Worm (Caenorhabditis elegans) whole organism, L2 larva: ENCODE data around the gene moa-1.

Experiments used
- ZK546.5 ChIP-seq: sonication (generic microtip); optimal IDR thresholded peaks from 2 replicates; lab custom pipeline; 2017; ENCODE audit warnings: missing biosample characterization, missing genetic modification characterization
- lsy-2 ChIP-seq, 2 experiments: fragments of 150-350 bp in 1 of 2; sonication (generic microtip) in 1 of 2; optimal IDR thresholded peaks; 2 replicates each; lab custom pipeline; 2014 to 2017; ENCODE audit warnings: missing biosample characterization in 2 of 2, missing genetic modification characterization in 2 of 2
- peb-1 ChIP-seq: fragments of 150-350 bp; optimal IDR thresholded peaks from 2 replicates; lab custom pipeline; 2014; ENCODE audit warnings: missing biosample characterization, missing genetic modification characterization
- skn-1 ChIP-seq: sonication (generic microtip); optimal IDR thresholded peaks from 2 replicates; lab custom pipeline; 2017; ENCODE audit warnings: missing biosample characterization, missing genetic modification characterization
- snpc-4 ChIP-seq: fragments of 150-350 bp; optimal IDR thresholded peaks from 2 replicates; lab custom pipeline; 2014; ENCODE audit warnings: missing biosample characterization, missing genetic modification characterization
- unc-39 ChIP-seq: fragments of 150-350 bp; optimal IDR thresholded peaks from 2 replicates; lab custom pipeline; 2014; ENCODE audit warnings: missing biosample characterization, missing genetic modification characterization
- ztf-11 ChIP-seq: sonication (generic microtip); optimal IDR thresholded peaks from 2 replicates; lab custom pipeline; 2017; ENCODE audit warnings: missing biosample characterization, missing genetic modification characterization

DNA sequence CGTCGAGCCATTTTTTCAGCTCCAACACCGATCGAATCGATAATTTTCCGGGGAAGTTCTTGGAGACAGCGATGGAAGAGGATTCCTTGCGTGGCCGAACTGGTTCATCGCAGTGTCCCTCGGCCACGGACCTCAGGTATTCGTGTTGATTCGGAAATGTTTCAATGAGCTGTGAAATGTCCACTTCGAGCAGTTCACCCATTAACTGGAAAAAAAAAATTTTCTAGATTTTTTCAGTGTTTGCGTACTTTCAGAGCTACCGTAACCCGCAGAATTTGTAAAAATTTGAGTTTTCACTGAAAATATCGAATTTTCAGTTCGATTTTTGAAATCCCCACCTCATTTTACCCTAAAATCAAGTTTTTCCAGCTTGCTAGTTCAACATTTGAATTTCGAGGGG lies 21.9 kb downstream of the moa-1 start:
- TF ChIP-seq snpc-4 (tag; lab: Kevin White, UChicago) = no peak
- no peak for TF ChIP-seq ztf-11 (tag; lab: Kevin White, UChicago)
- TF ChIP-seq ZK546.5 = no peak
- TF ChIP-seq unc-39 (tag; lab: Kevin White, UChicago) = no peak
- no peak for TF ChIP-seq peb-1 (tag; lab: Kevin White, UChicago)
- no peak for TF ChIP-seq lsy-2 (tag; optimal IDR thresholded peaks at IDR 0.05; lab: Kevin White, UChicago)
- no peak for TF ChIP-seq skn-1
